Fruit fly (Drosophila melanogaster) whole organism, prepupa: ENCODE results near the gene EndoA.

Source experiments
- Blimp-1 ChIP-seq: fragments of 200-800 bp; sonication (Bioruptor generic); optimal IDR thresholded peaks from 3 replicates; lab custom pipeline; 2017; ENCODE audit warnings: missing biosample characterization, missing genetic modification characterization, mild to moderate bottlenecking, moderate library complexity, missing genetic modification reagents
- CG16779 ChIP-seq: fragments of 200-800 bp; sonication (Bioruptor generic); optimal IDR thresholded peaks from 3 replicates; lab custom pipeline; 2017; ENCODE audit warnings: missing biosample characterization, mild to moderate bottlenecking, missing genetic modification characterization
- CG3032 ChIP-seq: fragments of 200-800 bp; optimal IDR thresholded peaks from 2 replicates; lab custom pipeline; 2019; ENCODE audit warnings: missing biosample characterization, mild to moderate bottlenecking, missing genetic modification characterization, moderate library complexity
- CG34406 ChIP-seq: fragments of 200-800 bp; sonication (Bioruptor generic); optimal IDR thresholded peaks from 3 replicates; lab custom pipeline; 2016; ENCODE audit warnings: missing biosample characterization, missing genetic modification characterization
- CG6854 ChIP-seq: fragments of 200-800 bp; sonication (Bioruptor generic); optimal IDR thresholded peaks from 2 replicates; lab custom pipeline; 2017; ENCODE audit warnings: missing biosample characterization, mild to moderate bottlenecking, missing genetic modification characterization
- CG9139 ChIP-seq: fragments of 200-800 bp; sonication (Bioruptor generic); optimal IDR thresholded peaks from 3 replicates; lab custom pipeline; 2017; ENCODE audit warnings: missing biosample characterization, mild to moderate bottlenecking, missing genetic modification characterization
- Eip78C ChIP-seq: fragments of 200-800 bp; sonication (Bioruptor generic); peaks from one replicate; lab custom pipeline; 2016; ENCODE audit warnings: missing biosample characterization, missing genetic modification characterization
- Eip93F ChIP-seq: fragments of 200-800 bp; sonication (Bioruptor generic); optimal IDR thresholded peaks from 2 replicates; lab custom pipeline; 2016; ENCODE audit warnings: missing biosample characterization, mild to moderate bottlenecking, missing genetic modification characterization
- Gug ChIP-seq: fragments of 200-800 bp; sonication (Bioruptor generic); IDR thresholded peaks from 2 replicates; pipeline ENCODE4 v1.3.6; 2022; ENCODE audit warnings: missing biosample characterization, missing genetic modification characterization
- Sox102F ChIP-seq: fragments of 200-800 bp; sonication (Bioruptor generic); optimal IDR thresholded peaks from 2 replicates; lab custom pipeline; 2016; ENCODE audit warnings: missing biosample characterization, mild to moderate bottlenecking, missing genetic modification characterization
- Sox14 ChIP-seq: fragments of 200-800 bp; sonication (Bioruptor generic); optimal IDR thresholded peaks from 3 replicates; lab custom pipeline; 2016; ENCODE audit warnings: missing biosample characterization, missing genetic modification characterization
- eg ChIP-seq: fragments of 200-800 bp; sonication (Bioruptor generic); IDR thresholded peaks from 3 replicates; pipeline ENCODE4 v1.3.6; 2022; ENCODE audit warnings: missing biosample characterization, missing genetic modification characterization
- spab ChIP-seq: fragments of 200-800 bp; sonication (Bioruptor generic); optimal IDR thresholded peaks from 2 replicates; lab custom pipeline; 2017; ENCODE audit warnings: missing biosample characterization, mild to moderate bottlenecking, missing genetic modification characterization, missing genetic modification reagents

EndoA gene

DNA sequence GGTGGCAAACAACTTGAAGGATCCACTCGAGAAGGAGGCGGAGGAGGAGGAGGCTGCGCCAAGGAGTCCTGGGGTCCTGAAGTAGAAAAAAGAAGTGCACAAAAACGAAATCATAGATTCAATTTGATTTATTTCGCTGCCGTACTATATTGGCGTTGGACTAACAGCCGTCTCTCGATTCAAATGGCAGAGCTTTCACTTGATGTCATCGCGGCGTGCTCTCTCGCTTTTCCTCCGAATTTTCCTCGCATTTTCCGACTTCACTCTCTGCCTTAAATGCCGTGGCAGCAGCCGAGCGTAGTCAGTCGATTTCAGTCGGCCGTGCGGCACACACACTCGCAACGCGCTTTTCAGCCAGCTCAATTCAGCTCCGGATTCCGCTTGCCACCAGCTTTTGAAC, 43.5 kb downstream of the EndoA start, which contains the start of gene CG43732:
CG43732 (plus strand) TSS at position 301 of the 400 bp plus-strand sequence.
- TF ChIP-seq CG9139 (GFP tag; lab: Kevin White, UChicago) (no peak), CG34406 (GFP tag; lab: Kevin White, UChicago) (no peak), Eip93F (GFP tag; lab: Kevin White, UChicago) (no peak), spab (no peak), Blimp-1 (no peak), Sox102F (GFP tag; lab: Kevin White, UChicago) (no peak), Sox14 (GFP tag; lab: Kevin White, UChicago) (no peak), CG6854 (no peak), CG3032 (tag; lab: Kevin White, UChicago) (no peak), eg (no peak), CG16779 (tag; lab: Kevin White, UChicago) (no peak), Eip78C (GFP tag; lab: Kevin White, UChicago) (no peak), Gug (GFP tag; lab: Robert Waterston, UW) (no peak)
